Worm (Caenorhabditis elegans): ENCODE data around the gene bus-1.

bus-1 gene

ce11 chrV:8980845-8981244 lies 43.8 kb downstream of the bus-1 start, which contains the start of gene str-84:
Gene str-84, minus strand, starts transcription at chrV:8980945.
- TF ChIP-seq lin-13 (GFP tag; optimal IDR thresholded peaks at IDR 0.05) (no peak), unc-39 (tag; optimal IDR thresholded peaks at IDR 0.05) (no peak), ama-1 (optimal IDR thresholded peaks at IDR 0.05) (no peak), mab-5 (tag; optimal IDR thresholded peaks at IDR 0.05) (no peak), sem-4 (tag; optimal IDR thresholded peaks at IDR 0.05) (no peak), blmp-1 (tag; optimal IDR thresholded peaks at IDR 0.05; ENCODE audit: insufficient read depth) (no peak), ceh-16 (tag; optimal IDR thresholded peaks at IDR 0.05) (no peak), elt-1 (tag; optimal IDR thresholded peaks at IDR 0.05) (no peak), lin-39 (tag; optimal IDR thresholded peaks at IDR 0.05) (no peak), nhr-10 (tag; optimal IDR thresholded peaks at IDR 0.05) (no peak), lsy-2 (tag; optimal IDR thresholded peaks at IDR 0.05) (no peak), skn-1 (tag; optimal IDR thresholded peaks at IDR 0.05) (no peak), F13H6.1 (tag; optimal IDR thresholded peaks at IDR 0.05) (no peak), ztf-11 (tag; optimal IDR thresholded peaks at IDR 0.05) (no peak), R02D3.7 (tag; optimal IDR thresholded peaks at IDR 0.05) (no peak)

DNA sequence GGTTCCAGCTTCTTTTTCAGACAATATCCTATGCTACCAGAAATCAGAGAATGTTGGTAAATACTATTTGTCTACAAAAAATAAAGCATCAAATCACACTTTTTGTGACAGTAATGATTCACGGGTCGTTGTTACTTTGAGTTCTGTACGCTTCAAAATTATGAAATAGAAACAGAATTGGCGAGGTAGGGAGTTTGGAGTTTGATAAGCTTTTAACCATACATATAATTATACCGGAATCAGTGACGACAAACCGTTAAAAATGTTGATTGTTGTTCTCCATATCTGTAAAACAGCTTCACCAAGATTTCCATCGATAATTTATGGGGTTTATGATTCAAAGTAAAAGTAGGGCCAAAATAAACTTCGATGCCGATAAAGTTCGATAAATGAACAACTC lies 46.7 kb downstream of the bus-1 start:
- TF ChIP-seq snpc-4 (tag; optimal IDR thresholded peaks at IDR 0.05) (no peak), sem-4 (tag; optimal IDR thresholded peaks at IDR 0.05) (no peak), sma-9 (GFP tag; optimal IDR thresholded peaks at IDR 0.05) (no peak), sma-9 (tag; optimal IDR thresholded peaks at IDR 0.05) (no peak), unc-62 (GFP tag; optimal IDR thresholded peaks at IDR 0.05) (no peak), nhr-77 (tag; optimal IDR thresholded peaks at IDR 0.05) (no peak), nhr-237 (tag; optimal IDR thresholded peaks at IDR 0.05) (no peak), peb-1 (tag; optimal IDR thresholded peaks at IDR 0.05) (no peak), F13H6.1 (tag; optimal IDR thresholded peaks at IDR 0.05) (no peak), lin-11 (tag; optimal IDR thresholded peaks at IDR 0.05) (no peak), nhr-10 (tag; optimal IDR thresholded peaks at IDR 0.05) (no peak), unc-39 (tag; optimal IDR thresholded peaks at IDR 0.05) (no peak), lin-13 (GFP tag; optimal IDR thresholded peaks at IDR 0.05) (no peak), nhr-21 (tag; optimal IDR thresholded peaks at IDR 0.05) (no peak), skn-1 (tag; optimal IDR thresholded peaks at IDR 0.05) (no peak)

DNA sequence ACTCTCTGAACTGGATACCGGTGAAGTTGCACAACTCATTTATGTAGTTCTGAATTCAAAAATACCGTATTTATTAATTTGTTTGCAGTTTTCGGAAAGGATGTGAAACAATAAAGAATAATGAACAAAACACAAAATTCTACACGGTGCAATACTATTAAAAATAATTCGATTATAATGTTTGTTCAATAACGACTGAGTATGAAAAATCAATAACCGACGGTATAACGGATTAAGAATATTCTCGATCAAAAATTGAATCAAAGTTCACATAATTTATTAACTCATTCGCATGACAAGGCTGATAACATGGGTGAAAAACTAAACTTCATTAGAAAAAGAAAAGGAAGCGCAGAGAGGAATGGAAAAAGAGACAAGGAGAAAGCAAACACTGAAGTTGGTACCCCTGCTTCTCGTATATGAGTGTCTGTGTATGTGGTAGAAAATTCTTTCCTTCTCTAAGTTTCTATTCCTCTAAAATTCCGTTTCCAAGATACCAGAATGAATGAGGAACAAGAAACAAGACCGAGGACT lies 49.7 kb downstream of the bus-1 start, which contains the start of gene nhr-143:
TSS of gene nhr-143 (minus strand) at position 51 of the 534 bp plus-strand sequence.
- TF ChIP-seq dmd-4 (tag; optimal IDR thresholded peaks at IDR 0.05), result no peak
- peak; percentile 78 for TF ChIP-seq fos-1 (tag; optimal IDR thresholded peaks at IDR 0.05)
- peak; percentile 27 for TF ChIP-seq crh-2 (tag; optimal IDR thresholded peaks at IDR 0.05)

Data from whole organism, L2 larva.